Worm (Caenorhabditis elegans) whole organism, early embryonic: Measurements from ENCODE around the gene F54F7.2.
A peak's percentile ranks its signal among the peaks of the same experiment; 100 is the strongest.

Experiments used
- F13C5.2 ChIP-seq: sonication (generic microtip); optimal IDR thresholded peaks from 2 replicates; lab custom pipeline; 2017; ENCODE audit warnings: mild to moderate bottlenecking, missing genetic modification characterization, inconsistent platforms, missing compliant biosample characterization
- aly-1 ChIP-seq: sonication (generic microtip); optimal IDR thresholded peaks from 2 replicates; lab custom pipeline; 2016; ENCODE audit warnings: missing genetic modification characterization, missing compliant biosample characterization
- ama-1 ChIP-seq: fragments of 150-350 bp; optimal IDR thresholded peaks from 2 replicates; lab custom pipeline; 2014
- ceh-13 ChIP-seq: fragments of 200-800 bp; sonication (Bioruptor generic); optimal IDR thresholded peaks from 2 replicates; lab custom pipeline; 2018; ENCODE audit warnings: mild to moderate bottlenecking, missing genetic modification characterization, missing compliant biosample characterization
- ets-7 ChIP-seq: sonication (generic microtip); optimal IDR thresholded peaks from 2 replicates; lab custom pipeline; 2016; ENCODE audit warnings: missing genotype, missing genetic modification characterization, missing compliant biosample characterization
- flt-1 ChIP-seq: fragments of 200-800 bp; sonication (Bioruptor generic); IDR thresholded peaks from 2 replicates; pipeline ENCODE4 v1.3.6; 2022; ENCODE audit warnings: missing genetic modification characterization, missing compliant biosample characterization
- hnd-1 ChIP-seq: sonication (generic microtip); optimal IDR thresholded peaks from 2 replicates; lab custom pipeline; 2016; ENCODE audit warnings: missing genetic modification characterization, missing compliant biosample characterization
- pes-1 ChIP-seq: fragments of 200-800 bp; sonication (Bioruptor generic); IDR thresholded peaks from 2 replicates; pipeline ENCODE4 v1.3.6; 2022; ENCODE audit warnings: missing genetic modification reagents, missing genetic modification characterization, missing compliant biosample characterization
- tbx-11 ChIP-seq: fragments of 200-800 bp; sonication (Bioruptor generic); IDR thresholded peaks from 2 replicates; pipeline ENCODE4 v1.3.6; 2022; ENCODE audit warnings: missing genetic modification characterization, missing compliant biosample characterization
- tra-4 ChIP-seq: sonication (generic microtip); optimal IDR thresholded peaks from 2 replicates; lab custom pipeline; 2017; ENCODE audit warnings: missing genetic modification characterization, missing compliant biosample characterization

ce11 chrX:11798057-11798555 is 45.4 kb upstream of the F54F7.2 start, which contains the start of gene rsd-3:
- TF ChIP-seq flt-1 (peak; percentile 5; the same call in 1 of the 2 replicates), ama-1 (lab: Kevin White, UChicago) (no peak), tra-4 (tag; lab: Kevin White, UChicago) (no peak), ceh-13 (GFP tag; lab: Kevin White, UChicago) (no peak), aly-1 (tag; lab: Kevin White, UChicago) (no peak), tbx-11 (GFP tag; lab: Robert Waterston, UW) (no peak), pes-1 (GFP tag; lab: Robert Waterston, UW) (0 out of 2 replicates have a peak, but pooled peaks have one; percentile 15), F13C5.2 (tag; lab: Kevin White, UChicago) (peak; percentile 14), hnd-1 (tag; lab: Kevin White, UChicago) (no peak), ets-7 (tag; lab: Kevin White, UChicago) (no peak)
